Worm (Caenorhabditis elegans) whole organism, L3 larva: ENCODE measurements around the gene C16B8.2.

ENCODE experiments used
- ZK546.5 ChIP-seq: sonication (generic microtip); optimal IDR thresholded peaks from 2 replicates; lab custom pipeline; 2017; ENCODE audit warnings: missing biosample characterization, missing genetic modification characterization
- aly-2 ChIP-seq: fragments of 150-350 bp; optimal IDR thresholded peaks from 2 replicates; lab custom pipeline; 2014; ENCODE audit warnings: missing biosample characterization, missing genetic modification characterization
- ama-1 ChIP-seq: fragments of 150-350 bp; optimal IDR thresholded peaks from 2 replicates; lab custom pipeline; 2018
- ceh-82 ChIP-seq: fragments of 150-350 bp; optimal IDR thresholded peaks from 2 replicates; lab custom pipeline; 2014; ENCODE audit warnings: missing biosample characterization, missing genetic modification characterization
- elt-1 ChIP-seq: fragments of 150-350 bp; optimal IDR thresholded peaks from 2 replicates; lab custom pipeline; 2014; ENCODE audit warnings: missing biosample characterization, missing genetic modification characterization
- elt-3 ChIP-seq, 3 experiments: fragments of 150-350 bp in 1 of 3; sonication (generic microtip) in 2 of 3; optimal IDR thresholded peaks; 2 replicates in 2 of 3; 4 replicates in 1 of 3; lab custom pipeline; 2014 to 2017; ENCODE audit warnings: missing biosample characterization in 3 of 3, missing genetic modification characterization in 3 of 3
- fos-1 ChIP-seq: fragments of 150-350 bp; optimal IDR thresholded peaks from 2 replicates; lab custom pipeline; 2014; ENCODE audit warnings: missing biosample characterization, missing genetic modification characterization
- mdl-1 ChIP-seq: fragments of 150-350 bp; optimal IDR thresholded peaks from 2 replicates; lab custom pipeline; 2014; ENCODE audit warnings: missing biosample characterization, missing genetic modification characterization
- nhr-23 ChIP-seq: fragments of 150-350 bp; optimal IDR thresholded peaks from 2 replicates; lab custom pipeline; 2014; ENCODE audit warnings: missing biosample characterization, missing genetic modification reagents, missing genetic modification characterization
- nhr-67 ChIP-seq: fragments of 150-350 bp; optimal IDR thresholded peaks from 2 replicates; lab custom pipeline; 2014; ENCODE audit warnings: missing biosample characterization, missing genetic modification characterization
- nhr-76 ChIP-seq: fragments of 150-350 bp; sonication (generic microtip); optimal IDR thresholded peaks from 5 replicates; lab custom pipeline; 2014; ENCODE audit warnings: missing biosample characterization, missing genetic modification characterization
- nhr-77 ChIP-seq: fragments of 150-350 bp; optimal IDR thresholded peaks from 2 replicates; lab custom pipeline; 2014; ENCODE audit warnings: missing biosample characterization, missing genetic modification characterization
- unc-62 ChIP-seq: fragments of 150-350 bp; sonication (generic microtip); optimal IDR thresholded peaks from 4 replicates; lab custom pipeline; 2014; ENCODE audit warnings: missing biosample characterization, missing genetic modification reagents, missing genetic modification characterization
- zag-1 ChIP-seq: fragments of 150-350 bp; optimal IDR thresholded peaks from 2 replicates; lab custom pipeline; 2014; ENCODE audit warnings: missing biosample characterization, missing genetic modification characterization

ce11 chrX:3966332-3966731 is at the start of gene C16B8.2:
- TF ChIP-seq fos-1 (tag; lab: Kevin White, UChicago) (no peak), ZK546.5 (tag; lab: Kevin White, UChicago) (no peak), zag-1 (tag; lab: Kevin White, UChicago) (no peak), nhr-77 (tag; lab: Kevin White, UChicago) (no peak), nhr-76 (no peak), mdl-1 (tag; lab: Kevin White, UChicago) (no peak), ceh-82 (tag; lab: Kevin White, UChicago) (no peak), ama-1 (lab: Kevin White, UChicago) (no peak), aly-2 (tag; lab: Kevin White, UChicago) (no peak), nhr-23 (tag; lab: Kevin White, UChicago) (no peak), nhr-67 (tag; lab: Kevin White, UChicago) (no peak), elt-3 (tag; optimal IDR thresholded peaks at IDR 0.05; lab: Kevin White, UChicago) (no peak), unc-62 (no peak), elt-1 (tag; lab: Kevin White, UChicago) (no peak)
